Fruit fly (Drosophila melanogaster): ENCODE measurements around the gene CG7556.

Gene CG7556

dm6 chrX:19179696-19180255 is at the start of gene CG7556, which contains the start of gene CG7453:
TSS of gene CG7556 (minus strand) at chrX:19179830.
TSS of gene CG7453 (plus strand) at chrX:19180173.
- peak; percentile 60 for TF ChIP-seq CG17801 (GFP tag; optimal IDR thresholded peaks at IDR 0.05; ENCODE audit: partially characterized antibody)

- TF ChIP-seq CG17801 (GFP tag; optimal IDR thresholded peaks at IDR 0.05; ENCODE audit: partially characterized antibody) = no peak
Measured at dm6 chrX:19225304-19225640, 45.6 kb upstream of the CG7556 start.

- TF ChIP-seq CG17801 (GFP tag; optimal IDR thresholded peaks at IDR 0.05; ENCODE audit: partially characterized antibody) = no peak
Measured at dm6 chrX:19224580-19225303, 45.1 kb upstream of the CG7556 start.

dm6 chrX:19220963-19221572 is 41.4 kb upstream of the CG7556 start:
- TF ChIP-seq CG17801 (GFP tag; optimal IDR thresholded peaks at IDR 0.05; ENCODE audit: partially characterized antibody) = no peak

- TF ChIP-seq CG17801 (GFP tag; optimal IDR thresholded peaks at IDR 0.05; ENCODE audit: partially characterized antibody) = no peak
Measured at dm6 chrX:19220415-19220814, 40.8 kb upstream of the CG7556 start, which contains the start of gene CG7884. TSS of gene CG7884 (plus strand) at chrX:19220622.

dm6 chrX:19216671-19217070 is 37.0 kb upstream of the CG7556 start:
- no peak for TF ChIP-seq CG17801 (GFP tag; optimal IDR thresholded peaks at IDR 0.05; ENCODE audit: partially characterized antibody)

- no peak for TF ChIP-seq CG17801 (GFP tag; optimal IDR thresholded peaks at IDR 0.05; ENCODE audit: partially characterized antibody)
Measured at dm6 chrX:19215215-19215614, 35.6 kb upstream of the CG7556 start, which contains the start of gene Muc18B. TSS of gene Muc18B (plus strand) at chrX:19215515.

dm6 chrX:19212954-19213353 is 33.3 kb upstream of the CG7556 start, which contains the start of gene Mur18B:
TSS of gene Mur18B (plus strand) at chrX:19213254.
- no peak for TF ChIP-seq CG17801 (GFP tag; optimal IDR thresholded peaks at IDR 0.05; ENCODE audit: partially characterized antibody)

dm6 chrX:19211982-19212381 is 32.4 kb upstream of the CG7556 start, which contains the start of gene CG14195:
TSS of gene CG14195 (minus strand) at chrX:19212082.
- TF ChIP-seq CG17801 (GFP tag; optimal IDR thresholded peaks at IDR 0.05; ENCODE audit: partially characterized antibody) = no peak

dm6 chrX:19208014-19208413 is 28.4 kb upstream of the CG7556 start, which contains the start of gene Ulp1:
TSS of gene Ulp1 (minus strand) at chrX:19208187.
- peak; percentile 41 for TF ChIP-seq CG17801 (GFP tag; optimal IDR thresholded peaks at IDR 0.05; ENCODE audit: partially characterized antibody)

dm6 chrX:19201630-19202029 is 22.0 kb upstream of the CG7556 start, which contains the start of gene CG7990:
TSS of gene CG7990 (minus strand) at chrX:19201979.
- no peak for TF ChIP-seq CG17801 (GFP tag; optimal IDR thresholded peaks at IDR 0.05; ENCODE audit: partially characterized antibody)

dm6 chrX:19193336-19193735 is 13.7 kb upstream of the CG7556 start, which contains the start of the genes CG7914 and CG14194:
TSS of gene CG7914 (minus strand) at chrX:19193448.
TSS of gene CG14194 (plus strand) at chrX:19193555.
- peak; percentile 10 for TF ChIP-seq CG17801 (GFP tag; optimal IDR thresholded peaks at IDR 0.05; ENCODE audit: partially characterized antibody)

dm6 chrX:19191597-19191996 is 12.0 kb upstream of the CG7556 start:
- TF ChIP-seq CG17801 (GFP tag; optimal IDR thresholded peaks at IDR 0.05; ENCODE audit: partially characterized antibody) = no peak

dm6 chrX:19191050-19191449 is 11.4 kb upstream of the CG7556 start:
- TF ChIP-seq CG17801 (GFP tag; optimal IDR thresholded peaks at IDR 0.05; ENCODE audit: partially characterized antibody) = no peak

dm6 chrX:19189903-19190302 is 10.3 kb upstream of the CG7556 start, which contains the start of gene HP1D3csd:
TSS of gene HP1D3csd (plus strand) at chrX:19190214.
- peak; percentile 37 for TF ChIP-seq CG17801 (GFP tag; optimal IDR thresholded peaks at IDR 0.05; ENCODE audit: partially characterized antibody)

Measured in ovary, adult (tissue).